Fruit fly (Drosophila melanogaster) whole organism, larva: ENCODE measurements around the gene CG1316.

Experiments
- noc ChIP-seq: fragments of 200-800 bp; sonication (Bioruptor generic); optimal IDR thresholded peaks from 3 replicates; lab custom pipeline; 2019; ENCODE audit warnings: missing biosample characterization, mild to moderate bottlenecking, missing genetic modification characterization, moderate library complexity

Gene CG1316

DNA sequence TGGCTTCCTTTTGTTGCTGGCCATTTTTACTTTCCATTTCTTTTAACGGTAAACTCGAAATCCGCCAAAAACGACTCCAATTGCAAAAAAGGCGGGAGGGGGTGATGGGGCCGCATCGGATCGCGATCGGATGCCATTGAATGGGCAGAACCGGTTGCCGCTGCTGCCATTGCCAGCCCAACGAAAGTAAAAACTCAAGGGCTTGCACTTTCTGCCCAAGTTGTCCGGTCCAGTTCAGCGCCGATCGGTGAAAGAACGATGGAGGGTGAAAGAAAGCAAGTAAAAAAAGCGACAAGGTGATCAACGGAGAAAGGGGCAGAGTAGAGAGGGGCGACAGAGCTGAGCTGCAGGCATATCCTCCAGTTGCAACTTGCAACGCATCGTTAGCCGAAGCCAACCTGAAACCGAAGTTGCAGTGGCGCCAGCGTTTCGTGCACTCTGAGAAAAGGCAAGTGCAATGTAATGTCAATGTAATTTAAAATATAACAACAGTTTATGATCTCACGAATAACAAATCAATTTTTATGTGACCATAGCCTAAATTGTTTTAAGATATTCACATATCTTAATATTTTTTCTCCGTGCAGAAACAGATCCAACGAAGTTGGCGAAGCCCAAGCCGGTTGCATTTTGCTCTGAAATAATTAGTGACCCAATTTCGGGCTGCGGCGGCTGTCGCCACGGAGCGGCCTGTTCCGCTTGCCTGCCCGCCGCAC lies 20.8 kb downstream of the CG1316 start:
- no peak for TF ChIP-seq noc (tag; lab: Kevin White, UChicago)

DNA sequence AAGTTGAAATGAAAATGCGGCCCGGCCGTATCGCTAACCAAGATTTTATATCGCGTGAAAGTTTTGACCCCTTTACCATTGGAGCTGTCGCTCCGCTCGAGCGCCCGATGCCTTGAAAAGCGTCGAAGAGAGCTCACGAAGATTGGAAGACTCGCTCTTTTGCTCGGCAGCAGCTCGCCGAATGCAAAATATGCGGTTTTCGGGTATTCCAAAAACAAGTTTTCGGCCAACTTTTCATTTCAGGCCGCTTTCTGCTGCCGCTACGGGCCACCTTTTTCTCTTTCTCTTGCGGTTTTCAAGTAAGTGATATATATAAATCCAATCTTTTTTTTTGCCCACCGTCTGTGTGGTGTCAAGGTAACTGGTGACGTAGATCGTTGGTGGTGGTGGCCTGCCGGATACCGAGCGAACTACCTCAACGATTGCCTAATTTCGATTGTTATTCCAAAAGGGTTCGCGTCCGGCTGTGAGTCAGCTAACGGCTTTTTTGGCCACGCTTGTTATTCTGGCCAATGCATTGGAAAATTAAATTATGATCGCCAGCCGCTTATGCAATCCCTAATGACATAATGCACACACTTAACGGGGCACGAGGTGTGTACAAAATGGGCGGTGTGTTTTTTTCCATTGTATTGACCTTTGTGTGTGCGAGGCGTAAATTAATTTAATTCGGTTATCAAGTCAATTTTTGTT lies 24.2 kb downstream of the CG1316 start, which contains the start of gene dyl:
TSS of gene dyl (minus strand) at position 28 of the 693 bp plus-strand sequence.
- no peak for TF ChIP-seq noc (tag; lab: Kevin White, UChicago)

DNA sequence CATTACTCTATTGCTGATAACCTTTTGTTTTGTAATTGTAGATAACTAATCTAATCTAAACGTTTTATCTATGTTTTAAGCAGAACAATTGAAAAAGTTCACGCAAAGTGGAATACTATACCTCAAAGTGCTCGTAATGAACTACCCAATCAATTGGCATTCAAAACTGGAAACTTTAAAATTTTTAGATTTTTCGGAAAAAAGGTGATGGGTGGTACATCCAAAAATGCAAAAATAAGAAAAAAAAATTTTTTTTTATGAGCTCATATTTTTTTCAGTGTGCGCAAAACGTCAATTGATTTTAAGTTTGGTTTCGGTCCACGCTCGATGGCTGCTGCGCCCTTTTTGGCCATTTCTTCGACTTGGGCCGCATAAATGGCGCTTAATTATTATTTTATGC lies 27.0 kb downstream of the CG1316 start:
- no peak for TF ChIP-seq noc (tag; lab: Kevin White, UChicago)

DNA sequence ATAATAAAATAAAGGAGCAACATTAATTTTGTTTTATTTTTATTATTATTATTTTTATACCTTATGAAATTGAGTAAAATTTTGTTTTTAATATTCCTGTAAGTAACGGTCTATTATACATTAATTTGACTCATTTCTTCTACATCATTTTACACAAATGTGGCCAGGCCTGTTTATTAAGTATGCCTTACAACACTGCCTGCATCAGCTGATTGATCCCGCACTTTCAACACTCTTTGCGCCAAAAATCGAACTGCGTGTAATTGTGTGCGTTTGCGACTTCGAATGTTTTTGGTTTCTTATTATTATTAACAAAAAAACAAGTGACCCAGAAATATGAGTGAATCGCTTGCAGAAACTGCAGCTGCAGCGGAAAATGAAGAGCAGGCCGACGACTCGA lies 29.6 kb downstream of the CG1316 start, which contains the start of gene Claspin:
TSS of gene Claspin (plus strand) at position 185 of the 400 bp plus-strand sequence.
- no peak for TF ChIP-seq noc (tag; lab: Kevin White, UChicago)

DNA sequence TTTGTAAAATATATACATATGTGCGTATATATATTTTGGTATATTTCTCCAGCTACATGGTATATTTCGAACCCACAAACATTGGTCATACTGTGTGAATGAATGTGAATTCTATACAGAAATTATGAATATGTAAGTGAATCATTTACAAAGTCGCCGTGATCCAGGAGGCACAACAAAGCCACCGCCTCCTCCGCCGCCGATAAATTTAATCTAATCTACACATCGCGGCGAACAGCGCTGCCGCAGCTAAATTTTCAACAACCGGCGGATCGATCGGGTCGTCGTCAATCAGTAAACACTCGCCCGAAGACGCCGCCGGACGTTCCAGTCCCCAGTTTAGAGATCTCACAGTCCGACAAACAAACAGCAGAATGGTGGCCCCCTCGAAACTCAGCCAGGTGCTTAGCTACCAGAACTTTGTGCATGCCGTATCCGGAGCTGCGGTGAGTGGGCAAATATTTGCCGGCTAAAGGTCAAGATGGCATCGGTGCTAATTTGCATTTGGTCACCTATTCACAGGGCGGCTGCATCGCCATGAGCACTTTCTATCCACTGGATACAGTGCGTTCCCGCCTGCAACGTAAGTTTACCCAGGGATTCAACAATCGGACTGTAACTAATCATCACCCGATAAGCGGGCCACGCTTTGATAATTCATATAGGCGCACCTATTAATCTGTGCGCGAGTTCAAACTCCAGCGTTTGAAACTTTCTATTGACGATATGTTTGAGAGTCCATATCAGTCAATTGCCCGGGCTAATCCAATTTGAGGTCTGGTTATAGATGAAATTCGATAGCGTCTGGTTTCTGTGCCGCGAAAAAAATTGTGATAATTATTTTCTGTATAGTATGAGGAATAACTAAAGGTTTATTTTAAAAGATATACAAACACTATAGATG lies 35.3 kb downstream of the CG1316 start, which contains the start of gene PMP34:
TSS of gene PMP34 (plus strand) at position 79 of the 904 bp plus-strand sequence.
- no peak for TF ChIP-seq noc (tag; lab: Kevin White, UChicago)

DNA sequence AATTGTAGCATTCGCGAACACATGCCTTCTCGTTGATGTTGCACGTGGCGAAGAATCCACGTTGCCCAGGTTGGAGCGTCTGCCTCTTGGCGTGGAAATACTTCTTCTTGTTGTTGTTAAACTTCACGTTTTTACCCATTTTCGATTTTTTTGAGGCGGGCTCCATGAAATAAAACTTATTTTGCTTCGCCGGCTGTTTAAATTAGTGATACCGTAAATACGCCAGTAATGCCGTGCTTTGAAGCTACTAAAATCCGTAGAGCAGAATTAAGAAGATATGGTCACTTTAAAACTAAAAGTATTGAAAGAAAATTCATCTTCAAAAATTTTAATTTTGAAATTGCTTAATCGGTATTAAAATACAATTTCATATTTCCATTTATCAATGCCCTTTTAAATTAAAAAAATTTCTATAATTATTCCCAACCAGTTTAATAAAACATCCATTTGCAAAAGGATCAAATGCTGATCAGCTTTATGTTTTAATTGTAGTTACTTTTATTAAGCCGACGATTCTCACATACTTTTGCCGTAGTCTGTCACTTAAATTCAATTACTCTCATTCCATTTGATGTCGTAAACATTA lies 38.5 kb downstream of the CG1316 start, which contains the start of gene CG15014:
TSS of gene CG15014 (minus strand) at position 228 of the 586 bp plus-strand sequence.
- no peak for TF ChIP-seq noc (tag; lab: Kevin White, UChicago)

DNA sequence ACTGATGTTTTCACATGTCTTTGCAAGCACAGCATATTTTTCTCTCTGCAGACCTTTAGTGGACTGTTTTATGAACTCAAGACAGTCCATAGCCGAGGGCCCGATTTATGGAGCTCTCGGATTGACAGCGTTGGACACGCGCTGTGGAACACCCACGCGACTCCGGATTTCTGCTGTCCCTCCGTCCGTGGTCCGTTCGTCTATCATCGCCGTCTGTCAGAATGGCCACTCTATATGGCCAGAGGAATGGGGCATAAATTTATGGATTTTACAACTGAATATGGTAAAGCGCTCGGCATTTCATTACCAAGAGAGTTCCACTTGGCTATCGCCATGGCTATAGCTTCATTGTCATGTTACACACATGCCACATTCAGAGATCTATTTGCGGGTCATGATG lies 44.4 kb downstream of the CG1316 start:
- no peak for TF ChIP-seq noc (tag; lab: Kevin White, UChicago)
